Fruit fly (Drosophila melanogaster): Measurements from ENCODE around the gene MsrA.

Gene MsrA

DNA sequence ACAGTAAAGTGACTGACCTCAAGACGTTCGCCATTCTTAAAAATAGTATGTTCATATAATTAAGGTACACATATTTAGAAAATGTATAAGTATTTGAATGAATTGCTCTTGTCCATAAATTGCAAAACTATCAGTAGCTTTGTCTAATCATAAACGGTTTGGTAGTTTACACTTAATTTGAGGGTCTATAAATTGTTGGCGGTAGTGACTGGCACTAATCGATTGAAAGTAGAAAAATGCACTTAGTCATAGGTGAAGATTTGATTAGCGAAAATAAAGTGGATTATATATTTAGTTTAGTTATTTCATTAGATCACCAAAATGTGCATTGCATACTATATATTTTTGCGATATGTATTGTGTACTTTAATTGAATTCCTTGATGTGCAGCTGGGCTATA lies 2.9 kb downstream of the MsrA start:
- TF ChIP-seq sage (GFP tag; optimal IDR thresholded peaks at IDR 0.05) (no peak), dsf (GFP tag; optimal IDR thresholded peaks at IDR 0.05; ENCODE audit: borderline replicate concordance) (no peak), Dfd (GFP tag; optimal IDR thresholded peaks at IDR 0.05) (no peak), CG32264 (GFP tag; optimal IDR thresholded peaks at IDR 0.05) (no peak), Rel (GFP tag; optimal IDR thresholded peaks at IDR 0.05) (no peak), Rel (tag; optimal IDR thresholded peaks at IDR 0.05) (no peak), Sp1 (GFP tag; optimal IDR thresholded peaks at IDR 0.05) (no peak), Mio (GFP tag; optimal IDR thresholded peaks at IDR 0.05) (no peak), lola (GFP tag; optimal IDR thresholded peaks at IDR 0.05) (no peak), CrebA (GFP tag; optimal IDR thresholded peaks at IDR 0.05; ENCODE audit: borderline replicate concordance) (no peak), usp (GFP tag; optimal IDR thresholded peaks at IDR 0.05) (no peak), CG9705 (GFP tag; optimal IDR thresholded peaks at IDR 0.05) (no peak), br (GFP tag; optimal IDR thresholded peaks at IDR 0.05) (no peak)

DNA sequence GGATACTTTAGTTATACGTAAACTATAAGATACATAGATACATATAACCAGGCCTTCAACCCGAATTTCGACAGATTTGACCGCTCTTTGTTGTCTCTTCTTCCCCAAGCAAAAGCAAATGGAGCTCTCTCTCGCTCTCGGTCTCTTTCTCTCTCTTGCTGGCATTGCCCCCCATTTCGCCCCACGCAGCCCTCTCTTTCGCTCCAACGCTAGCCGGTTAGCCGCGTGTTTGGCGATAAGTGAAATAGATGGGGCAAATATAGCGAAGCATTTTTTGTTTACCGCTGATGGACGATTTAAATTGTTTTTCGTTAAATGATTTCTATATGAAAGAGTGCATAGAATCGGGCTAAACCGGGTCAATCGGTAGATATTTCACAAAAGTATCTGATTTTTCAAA lies 3.6 kb downstream of the MsrA start:
- TF ChIP-seq Hr83 (GFP tag; optimal IDR thresholded peaks at IDR 0.05; ENCODE audit: poor library complexity, severe bottlenecking): peak; percentile 69
- TF ChIP-seq Vsx2 (GFP tag; optimal IDR thresholded peaks at IDR 0.05; ENCODE audit: partially characterized antibody): no peak
- TF ChIP-seq CG32264 (GFP tag; optimal IDR thresholded peaks at IDR 0.05): peak; percentile 13
- peak; percentile 37 for TF ChIP-seq h (GFP tag; optimal IDR thresholded peaks at IDR 0.05)
- TF ChIP-seq foxo (GFP tag; optimal IDR thresholded peaks at IDR 0.05): no peak
- no peak for TF ChIP-seq usp (GFP tag; optimal IDR thresholded peaks at IDR 0.05)
- TF ChIP-seq ey (GFP tag; optimal IDR thresholded peaks at IDR 0.05): no peak
- no peak for TF ChIP-seq Jra (GFP tag; optimal IDR thresholded peaks at IDR 0.05)
- no peak for TF ChIP-seq rgr (GFP tag; optimal IDR thresholded peaks at IDR 0.05)
- TF ChIP-seq Dfd (GFP tag; optimal IDR thresholded peaks at IDR 0.05): no peak
- TF ChIP-seq br (GFP tag; optimal IDR thresholded peaks at IDR 0.05): peak; percentile 7
- no peak for TF ChIP-seq Hr78 (GFP tag; optimal IDR thresholded peaks at IDR 0.05)
- no peak for TF ChIP-seq Mio (GFP tag; optimal IDR thresholded peaks at IDR 0.05)
- no peak for TF ChIP-seq Abd-B (GFP tag; optimal IDR thresholded peaks at IDR 0.05)
- TF ChIP-seq HLH106 (tag; optimal IDR thresholded peaks at IDR 0.05): no peak
- no peak for TF ChIP-seq tai (GFP tag; optimal IDR thresholded peaks at IDR 0.05)
- TF ChIP-seq sv (GFP tag; optimal IDR thresholded peaks at IDR 0.05): no peak
- no peak for TF ChIP-seq Myc (optimal IDR thresholded peaks at IDR 0.05)
- peak; percentile 23 for TF ChIP-seq psq (GFP tag; optimal IDR thresholded peaks at IDR 0.05)
- TF ChIP-seq woc (GFP tag; optimal IDR thresholded peaks at IDR 0.05): no peak
- no peak for TF ChIP-seq lola (GFP tag; optimal IDR thresholded peaks at IDR 0.05)
- peak; percentile 31 for TF ChIP-seq sage (GFP tag; optimal IDR thresholded peaks at IDR 0.05)
- TF ChIP-seq jim (GFP tag; optimal IDR thresholded peaks at IDR 0.05): no peak
- no peak for TF ChIP-seq brk (GFP tag; optimal IDR thresholded peaks at IDR 0.05)
- no peak for TF ChIP-seq GATAd (GFP tag; optimal IDR thresholded peaks at IDR 0.05)
- no peak for TF ChIP-seq CrebA (GFP tag; optimal IDR thresholded peaks at IDR 0.05; ENCODE audit: borderline replicate concordance)
- no peak for TF ChIP-seq Rel (GFP tag; optimal IDR thresholded peaks at IDR 0.05)
- TF ChIP-seq Rel (tag; optimal IDR thresholded peaks at IDR 0.05): peak; percentile 33
- TF ChIP-seq dl (GFP tag; optimal IDR thresholded peaks at IDR 0.05; ENCODE audit: insufficient read depth in 1 of 2, partially characterized antibody in 2 of 2): peak; percentile 95 to 97
- TF ChIP-seq Sp1 (GFP tag; optimal IDR thresholded peaks at IDR 0.05): peak; percentile 28
- no peak for TF ChIP-seq pan (optimal IDR thresholded peaks at IDR 0.05)
- TF ChIP-seq dmrt93B (GFP tag; optimal IDR thresholded peaks at IDR 0.05): no peak
- no peak for TF ChIP-seq OdsH (GFP tag; optimal IDR thresholded peaks at IDR 0.05)
- no peak for TF ChIP-seq fru (GFP tag; optimal IDR thresholded peaks at IDR 0.05)
- peak; percentile 98 for TF ChIP-seq Dif (GFP tag; optimal IDR thresholded peaks at IDR 0.05; ENCODE audit: partially characterized antibody)
- no peak for TF ChIP-seq CG9705 (GFP tag; optimal IDR thresholded peaks at IDR 0.05)
- no peak for TF ChIP-seq N (GFP tag; optimal IDR thresholded peaks at IDR 0.05)
- no peak for TF ChIP-seq Hnf4 (GFP tag; optimal IDR thresholded peaks at IDR 0.05)

All from whole organism, wandering third instar larva.